Fruit fly (Drosophila melanogaster) whole organism, embryonic: ENCODE data around the gene CG42763.

Experiments
- Abd-B ChIP-seq: fragments of 200-800 bp; sonication (Bioruptor generic); optimal IDR thresholded peaks from 2 replicates; lab custom pipeline; 2018; ENCODE audit warnings: missing biosample characterization, mild to moderate bottlenecking, missing genetic modification characterization, moderate library complexity
- Atf-2 ChIP-seq: fragments of 200-800 bp; sonication (Bioruptor generic); optimal IDR thresholded peaks from 2 replicates; lab custom pipeline; 2016; ENCODE audit warnings: missing biosample characterization, missing genetic modification characterization
- Awh ChIP-seq: fragments of 200-800 bp; sonication (Bioruptor generic); IDR thresholded peaks from 2 replicates; pipeline ENCODE4, ENCODE4 v1.3.6; 2022; ENCODE audit warnings: missing biosample characterization, missing genetic modification characterization
- CG10209 ChIP-seq: fragments of 200-800 bp; sonication (Bioruptor generic); optimal IDR thresholded peaks from 3 replicates; lab custom pipeline; 2017; ENCODE audit warnings: missing biosample characterization, mild to moderate bottlenecking, missing genetic modification characterization, missing genetic modification reagents
- CG10979 ChIP-seq: fragments of 200-800 bp; sonication (Bioruptor generic); optimal IDR thresholded peaks from 2 replicates; lab custom pipeline; 2018; ENCODE audit warnings: missing biosample characterization, mild to moderate bottlenecking, missing genetic modification characterization, moderate library complexity
- CG11456 ChIP-seq: fragments of 200-800 bp; sonication (Bioruptor generic); IDR thresholded peaks from 3 replicates; pipeline ENCODE4 v1.3.6; 2022; ENCODE audit warnings: missing biosample characterization, missing genetic modification characterization
- CG12071 ChIP-seq: fragments of 200-800 bp; sonication (Bioruptor generic); optimal IDR thresholded peaks from 3 replicates; lab custom pipeline; 2018; ENCODE audit warnings: missing biosample characterization, mild to moderate bottlenecking, missing genetic modification characterization
- CG12236 ChIP-seq: fragments of 200-800 bp; sonication (Bioruptor generic); optimal IDR thresholded peaks from 2 replicates; lab custom pipeline; 2016; ENCODE audit warnings: missing biosample characterization, missing genetic modification characterization
- CG16813 ChIP-seq: fragments of 200-800 bp; sonication (Bioruptor generic); IDR thresholded peaks from 3 replicates; pipeline ENCODE4 v1.3.6; 2022; ENCODE audit warnings: missing biosample characterization, missing genetic modification characterization; ENCODE audit not compliant: partially characterized antibody
- CG17612 ChIP-seq: fragments of 200-800 bp; sonication (Bioruptor generic); IDR thresholded peaks from 2 replicates; pipeline ENCODE4 v1.3.6; 2022; ENCODE audit warnings: missing biosample characterization, missing genetic modification characterization
- CG30020 ChIP-seq: fragments of 200-800 bp; optimal IDR thresholded peaks from 2 replicates; lab custom pipeline; 2019; ENCODE audit warnings: missing biosample characterization, mild to moderate bottlenecking, missing genetic modification characterization, moderate library complexity
- CG31388 ChIP-seq: fragments of 200-800 bp; sonication (Bioruptor generic); optimal IDR thresholded peaks from 2 replicates; lab custom pipeline; 2016; ENCODE audit warnings: missing biosample characterization, missing genetic modification characterization
- CG32767 ChIP-seq: fragments of 200-800 bp; sonication (Bioruptor generic); IDR thresholded peaks from 2 replicates; pipeline ENCODE4 v1.3.6; 2022; ENCODE audit warnings: missing biosample characterization, missing genetic modification characterization
- CG34224 ChIP-seq: fragments of 200-800 bp; sonication (Bioruptor generic); IDR thresholded peaks from 3 replicates; pipeline ENCODE4 v1.3.6; 2022; ENCODE audit warnings: missing biosample characterization, missing genetic modification characterization; ENCODE audit not compliant: partially characterized antibody
- CG4282 ChIP-seq: fragments of 200-800 bp; sonication (Bioruptor generic); optimal IDR thresholded peaks from 2 replicates; lab custom pipeline; 2016; ENCODE audit warnings: missing biosample characterization, missing genetic modification characterization
- CG4328 ChIP-seq: fragments of 200-800 bp; sonication (Bioruptor generic); optimal IDR thresholded peaks from 3 replicates; lab custom pipeline; 2017; ENCODE audit warnings: missing biosample characterization, missing genetic modification reagents, missing genetic modification characterization
- CG4617 ChIP-seq: fragments of 200-800 bp; sonication (Bioruptor generic); optimal IDR thresholded peaks from 3 replicates; lab custom pipeline; 2016; ENCODE audit warnings: missing biosample characterization, missing genetic modification characterization, borderline replicate concordance
- CG6272 ChIP-seq: fragments of 200-800 bp; sonication (Bioruptor generic); IDR thresholded peaks from 2 replicates; pipeline ENCODE4 v1.3.6; 2022; ENCODE audit warnings: missing biosample characterization, missing genetic modification characterization
- CG8388 ChIP-seq: fragments of 200-800 bp; sonication (Bioruptor generic); optimal IDR thresholded peaks from 2 replicates; lab custom pipeline; 2019; ENCODE audit warnings: missing biosample characterization, mild to moderate bottlenecking, missing genetic modification characterization, moderate library complexity
- CG8924 ChIP-seq: fragments of 200-800 bp; optimal IDR thresholded peaks from 3 replicates; lab custom pipeline; 2019; ENCODE audit warnings: missing biosample characterization, mild to moderate bottlenecking, missing genetic modification characterization, moderate library complexity
- CG8944 ChIP-seq: fragments of 200-800 bp; sonication (Bioruptor generic); optimal IDR thresholded peaks from 3 replicates; lab custom pipeline; 2016; ENCODE audit warnings: missing biosample characterization, missing genetic modification characterization
- CTCF ChIP-seq: fragments of 200-800 bp; sonication (Bioruptor generic); optimal IDR thresholded peaks from 2 replicates; lab custom pipeline; 2017; ENCODE audit warnings: missing biosample characterization, mild to moderate bottlenecking, missing genetic modification characterization, moderate library complexity
- Dll ChIP-seq: fragments of 200-800 bp; sonication (Bioruptor generic); IDR thresholded peaks from 4 replicates; pipeline ENCODE4 v1.3.6; 2022; ENCODE audit warnings: missing biosample characterization, missing genetic modification characterization; ENCODE audit not compliant: partially characterized antibody
- Drgx ChIP-seq: fragments of 200-800 bp; sonication (Bioruptor generic); IDR thresholded peaks from 2 replicates; pipeline ENCODE4 v1.3.6; 2022; ENCODE audit warnings: missing biosample characterization, missing genetic modification characterization
- Gsc ChIP-seq: fragments of 200-800 bp; sonication (Bioruptor generic); IDR thresholded peaks from 2 replicates; pipeline ENCODE4 v1.3.6; 2022; ENCODE audit warnings: missing biosample characterization, missing genetic modification characterization
- HHEX ChIP-seq: fragments of 200-800 bp; sonication (Bioruptor generic); optimal IDR thresholded peaks from 3 replicates; lab custom pipeline; 2017; ENCODE audit warnings: missing biosample characterization, mild to moderate bottlenecking, missing genetic modification characterization, missing genetic modification reagents
- HLH3B ChIP-seq: fragments of 200-800 bp; sonication (Bioruptor generic); IDR thresholded peaks from 2 replicates; pipeline ENCODE4 v1.3.6; 2022; ENCODE audit warnings: missing biosample characterization, missing genetic modification characterization
- Kr ChIP-seq: fragments of 200-800 bp; sonication (Bioruptor generic); optimal IDR thresholded peaks from 2 replicates; lab custom pipeline; 2017; ENCODE audit warnings: missing biosample characterization, mild to moderate bottlenecking, missing genetic modification characterization
- Opbp ChIP-seq: fragments of 200-800 bp; sonication (Bioruptor generic); IDR thresholded peaks from 3 replicates; pipeline ENCODE4 v1.3.6; 2022; ENCODE audit warnings: missing biosample characterization, missing genetic modification characterization; ENCODE audit not compliant: partially characterized antibody
- Pdp1 ChIP-seq, 2 experiments: fragments of 200-800 bp; sonication (Bioruptor generic); optimal IDR thresholded peaks; 3 replicates each; lab custom pipeline; 2016; ENCODE audit warnings: missing biosample characterization in 2 of 2, missing genetic modification characterization in 2 of 2, mild to moderate bottlenecking in 1 of 2, moderate library complexity in 1 of 2
- Scr ChIP-seq: fragments of 200-800 bp; sonication (Bioruptor generic); IDR thresholded peaks from 2 replicates; pipeline ENCODE4 v1.3.6; 2022; ENCODE audit warnings: missing biosample characterization, missing genetic modification characterization; ENCODE audit not compliant: partially characterized antibody
- Stat92E ChIP-seq, 3 experiments: fragments of >200 bp in 2 of 3; fragments of 200-800 bp in 1 of 3; sonication (Bioruptor generic) in 1 of 3; optimal IDR thresholded peaks; 2 replicates each; lab custom pipeline; 2017 to 2019; ENCODE audit warnings: missing biosample characterization in 3 of 3, missing genetic modification characterization in 3 of 3, mild to moderate bottlenecking in 1 of 3, moderate library complexity in 1 of 3
- al ChIP-seq: fragments of 200-800 bp; sonication (Bioruptor generic); IDR thresholded peaks from 2 replicates; pipeline ENCODE4 v1.3.6; 2022; ENCODE audit warnings: missing biosample characterization, missing genetic modification characterization
- ato ChIP-seq: fragments of 200-800 bp; sonication (Bioruptor generic); IDR thresholded peaks from 2 replicates; pipeline ENCODE4 v1.3.6; 2022; ENCODE audit warnings: missing biosample characterization, missing genetic modification characterization; ENCODE audit not compliant: partially characterized antibody
- bbx ChIP-seq: fragments of 200-800 bp; sonication (Bioruptor generic); IDR thresholded peaks from 2 replicates; pipeline ENCODE4 v1.3.6; 2022; ENCODE audit warnings: missing biosample characterization, missing genetic modification characterization; ENCODE audit not compliant: partially characterized antibody
- cas ChIP-seq: fragments of 200-800 bp; sonication (Bioruptor generic); IDR thresholded peaks from 2 replicates; pipeline ENCODE4 v1.3.6; 2022; ENCODE audit warnings: missing biosample characterization, missing genetic modification characterization
- ci ChIP-seq: fragments of 200-800 bp; sonication (Bioruptor generic); IDR thresholded peaks from 3 replicates; pipeline ENCODE4 v1.3.6; 2022; ENCODE audit warnings: missing biosample characterization, missing genetic modification characterization
- emc ChIP-seq: fragments of 200-800 bp; sonication (Bioruptor generic); optimal IDR thresholded peaks from 2 replicates; lab custom pipeline; 2016; ENCODE audit warnings: missing biosample characterization, missing genetic modification characterization
- grn ChIP-seq: fragments of 200-800 bp; sonication (Bioruptor generic); optimal IDR thresholded peaks from 3 replicates; lab custom pipeline; 2017; ENCODE audit warnings: missing biosample characterization, missing genetic modification characterization
- hb ChIP-seq: fragments of 200-800 bp; sonication (Bioruptor generic); IDR thresholded peaks from 3 replicates; pipeline ENCODE4 v1.3.6; 2022; ENCODE audit warnings: missing biosample characterization, missing genetic modification characterization; ENCODE audit not compliant: partially characterized antibody
- jigr1 ChIP-seq: fragments of 200-800 bp; sonication (Bioruptor generic); IDR thresholded peaks from 3 replicates; pipeline ENCODE4 v1.3.6; 2022; ENCODE audit warnings: missing biosample characterization, missing genetic modification characterization
- kni ChIP-seq: fragments of 200-800 bp; sonication (Bioruptor generic); optimal IDR thresholded peaks from 3 replicates; lab custom pipeline; 2017; ENCODE audit warnings: mild to moderate bottlenecking, missing biosample characterization, missing genetic modification reagents, missing genetic modification characterization
- lbe ChIP-seq: fragments of 200-800 bp; sonication (Bioruptor generic); optimal IDR thresholded peaks from 2 replicates; lab custom pipeline; 2016; ENCODE audit warnings: missing biosample characterization, mild to moderate bottlenecking, missing genetic modification characterization
- mirr ChIP-seq: fragments of 200-800 bp; sonication (Bioruptor generic); optimal IDR thresholded peaks from 3 replicates; lab custom pipeline; 2018; ENCODE audit warnings: missing biosample characterization, mild to moderate bottlenecking, missing genetic modification characterization
- nmo ChIP-seq: fragments of 200-800 bp; sonication (Bioruptor generic); optimal IDR thresholded peaks from 2 replicates; lab custom pipeline; 2018; ENCODE audit warnings: missing biosample characterization, mild to moderate bottlenecking, missing genetic modification characterization, moderate library complexity
- nom ChIP-seq: fragments of 200-800 bp; sonication (Bioruptor generic); optimal IDR thresholded peaks from 2 replicates; lab custom pipeline; 2017; ENCODE audit warnings: missing biosample characterization, missing genetic modification characterization, mild to moderate bottlenecking, moderate library complexity, missing genetic modification reagents
- onecut ChIP-seq: fragments of 200-800 bp; sonication (Bioruptor generic); IDR thresholded peaks from 2 replicates; pipeline ENCODE4 v1.3.6; 2022; ENCODE audit warnings: missing biosample characterization, missing genetic modification characterization
- ssp ChIP-seq: fragments of 200-800 bp; sonication (Bioruptor generic); IDR thresholded peaks from 2 replicates; pipeline ENCODE4 v1.3.6; 2022; ENCODE audit warnings: missing biosample characterization, missing genetic modification characterization
- vfl ChIP-seq: fragments of 200-800 bp; sonication (Bioruptor generic); optimal IDR thresholded peaks from 2 replicates; lab custom pipeline; 2016; ENCODE audit warnings: missing biosample characterization, missing genetic modification characterization
- zen2 ChIP-seq: fragments of 200-800 bp; sonication (Bioruptor generic); IDR thresholded peaks from 3 replicates; pipeline ENCODE4 v1.3.6; 2022; ENCODE audit warnings: missing biosample characterization, missing genetic modification characterization; ENCODE audit not compliant: partially characterized antibody

Gene CG42763

DNA sequence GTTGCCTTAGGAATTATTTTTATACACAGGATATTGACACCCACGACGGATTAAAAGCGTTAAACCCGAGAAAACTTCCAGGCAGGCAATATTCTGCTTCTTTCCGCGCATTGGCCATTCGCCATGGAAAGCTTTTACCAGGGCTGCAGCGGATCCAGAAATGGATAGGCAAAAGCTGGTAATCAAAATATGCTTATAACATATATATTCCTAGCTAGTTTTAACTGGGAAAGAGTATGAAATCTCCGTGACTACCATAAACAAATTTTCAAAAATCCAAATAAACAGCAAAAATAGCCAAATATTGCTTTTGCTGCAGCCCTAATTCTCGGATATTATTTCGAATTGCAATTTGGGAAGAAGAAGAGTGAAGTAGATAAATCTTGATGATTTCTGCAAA lies 14.6 kb upstream of the CG42763 start, which contains the start of the genes PAPLA1 and Rbsn-5 (continued):
- TF ChIP-seq Dll (GFP tag; lab: Robert Waterston, UW) (peak; percentile 51; the same call in 3 of the 4 replicates), Pdp1 (GFP tag; optimal IDR thresholded peaks at IDR 0.05; lab: Kevin White, UChicago) (peak; percentile 93 to 97), Opbp (GFP tag; lab: Robert Waterston, UW) (no peak), Scr (GFP tag; lab: Robert Waterston, UW) (0 out of 2 replicates have a peak, but pooled peaks have one; percentile 21), CG32767 (GFP tag; lab: Robert Waterston, UW) (peak; percentile 85), Gsc (peak; percentile 60), CG34224 (GFP tag; lab: Robert Waterston, UW) (no peak), CG4617 (GFP tag; lab: Kevin White, UChicago) (peak; percentile 99), mirr (GFP tag; lab: Kevin White, UChicago) (peak; percentile 91), CG31388 (GFP tag; lab: Kevin White, UChicago) (peak; percentile 89), lbe (GFP tag; lab: Kevin White, UChicago) (peak; percentile 92), CG6272 (peak; percentile 93), CG12071 (GFP tag; lab: Kevin White, UChicago) (peak; percentile 82), ato (GFP tag; lab: Robert Waterston, UW) (no peak), CG11456 (peak; percentile 92), nom (peak; percentile 89), kni (GFP tag; lab: Kevin White, UChicago) (peak; percentile 69), cas (GFP tag; lab: Robert Waterston, UW) (peak; percentile 87), CG10979 (tag; lab: Kevin White, UChicago) (peak; percentile 92), HHEX (peak; percentile 88), CG17612 (GFP tag; lab: Robert Waterston, UW) (peak; percentile 88), Atf-2 (GFP tag; lab: Kevin White, UChicago) (peak; percentile 94), Kr (GFP tag; lab: Kevin White, UChicago) (no peak), bbx (no peak), ci (GFP tag; lab: Robert Waterston, UW) (peak; percentile 92), zen2 (GFP tag; lab: Robert Waterston, UW) (no peak), CG16813 (GFP tag; lab: Robert Waterston, UW) (no peak), hb (GFP tag; lab: Robert Waterston, UW) (no peak), CTCF (GFP tag; lab: Kevin White, UChicago) (peak; percentile 46), grn (peak; percentile 83), CG30020 (tag; lab: Kevin White, UChicago) (peak; percentile 72), Stat92E (GFP tag; optimal IDR thresholded peaks at IDR 0.05; lab: Kevin White, UChicago) (no peak), CG8924 (peak; percentile 91), ssp (GFP tag; lab: Robert Waterston, UW) (peak; percentile 84), emc (GFP tag; lab: Kevin White, UChicago) (peak; percentile 93), al (GFP tag; lab: Robert Waterston, UW) (peak; percentile 93), vfl (GFP tag; lab: Kevin White, UChicago) (peak; percentile 94), Abd-B (GFP tag; lab: Kevin White, UChicago) (peak; percentile 96), CG4328 (GFP tag; lab: Kevin White, UChicago) (peak; percentile 89), CG10209 (GFP tag; lab: Kevin White, UChicago) (peak; percentile 91), onecut (GFP tag; lab: Robert Waterston, UW) (peak; percentile 74), CG12236 (GFP tag; lab: Kevin White, UChicago) (peak; percentile 85), HLH3B (GFP tag; lab: Robert Waterston, UW) (peak; percentile 90), Awh (GFP tag; lab: Robert Waterston, UW) (peak; percentile 86), CG8388 (GFP tag; lab: Kevin White, UChicago) (peak; percentile 90), Drgx (GFP tag; lab: Robert Waterston, UW) (peak; percentile 79), CG4282 (GFP tag; lab: Kevin White, UChicago) (peak; percentile 93), CG8944 (GFP tag; lab: Kevin White, UChicago) (peak; percentile 96), nmo (GFP tag; lab: Kevin White, UChicago) (peak; percentile 96), jigr1 (GFP tag; lab: Robert Waterston, UW) (peak; percentile 87)
